Worm (Caenorhabditis elegans) whole organism, late embryonic: Measurements from ENCODE around the gene R07E5.19.
A peak's percentile ranks its signal among the peaks of the same experiment; 100 is the strongest.

Source experiments
- C08G9.2 ChIP-seq: sonication (generic microtip); optimal IDR thresholded peaks from 2 replicates; lab custom pipeline; 2016; ENCODE audit warnings: mild to moderate bottlenecking, missing genetic modification characterization, moderate library complexity, missing compliant biosample characterization
- F13H6.1 ChIP-seq: sonication (generic microtip); optimal IDR thresholded peaks from 2 replicates; lab custom pipeline; 2016; ENCODE audit warnings: missing genetic modification characterization, missing compliant biosample characterization
- K02D7.2 ChIP-seq: sonication (generic microtip); optimal IDR thresholded peaks from 2 replicates; lab custom pipeline; 2017; ENCODE audit warnings: mild to moderate bottlenecking, missing genetic modification characterization, missing compliant biosample characterization
- K09A11.1 ChIP-seq: sonication (generic microtip); optimal IDR thresholded peaks from 2 replicates; lab custom pipeline; 2017; ENCODE audit warnings: antibody characterized with exemption, mild to moderate bottlenecking, missing genetic modification characterization, missing compliant biosample characterization; ENCODE audit not compliant: insufficient read depth
- Y22D7AL.16 ChIP-seq: sonication (generic microtip); optimal IDR thresholded peaks from 2 replicates; lab custom pipeline; 2016; ENCODE audit warnings: missing genetic modification characterization, missing compliant biosample characterization
- ahr-1 ChIP-seq: sonication (generic microtip); optimal IDR thresholded peaks from 2 replicates; lab custom pipeline; 2016; ENCODE audit warnings: missing genetic modification characterization, missing compliant biosample characterization
- ama-1 ChIP-seq: fragments of 150-350 bp; optimal IDR thresholded peaks from 2 replicates; lab custom pipeline; 2014
- ceh-14 ChIP-seq: sonication (generic microtip); optimal IDR thresholded peaks from 2 replicates; lab custom pipeline; 2016; ENCODE audit warnings: missing genotype, missing genetic modification characterization, missing compliant biosample characterization
- ceh-2 ChIP-seq: sonication (generic microtip); optimal IDR thresholded peaks from 2 replicates; lab custom pipeline; 2016; ENCODE audit warnings: missing genotype, missing genetic modification characterization, missing compliant biosample characterization
- ceh-22 ChIP-seq: sonication (generic microtip); optimal IDR thresholded peaks from 2 replicates; lab custom pipeline; 2017; ENCODE audit warnings: missing biosample characterization, missing genetic modification characterization
- ceh-30 ChIP-seq: fragments of 150-350 bp; optimal IDR thresholded peaks from 2 replicates; lab custom pipeline; 2014; ENCODE audit warnings: missing biosample characterization, missing genetic modification characterization
- ceh-31 ChIP-seq: sonication (generic microtip); optimal IDR thresholded peaks from 2 replicates; lab custom pipeline; 2016; ENCODE audit warnings: missing genetic modification characterization, missing compliant biosample characterization
- ceh-34 ChIP-seq: sonication (generic microtip); optimal IDR thresholded peaks from 2 replicates; lab custom pipeline; 2016; ENCODE audit warnings: mild to moderate bottlenecking, missing genetic modification characterization, missing compliant biosample characterization
- ceh-48 ChIP-seq: sonication (generic microtip); optimal IDR thresholded peaks from 2 replicates; lab custom pipeline; 2016; ENCODE audit warnings: missing genetic modification characterization, inconsistent platforms, missing compliant biosample characterization
- ceh-6 ChIP-seq: fragments of 200-800 bp; sonication (Bioruptor generic); optimal IDR thresholded peaks from 2 replicates; lab custom pipeline; 2018; ENCODE audit warnings: mild to moderate bottlenecking, missing genetic modification characterization, missing compliant biosample characterization
- ceh-9 ChIP-seq: sonication (generic microtip); optimal IDR thresholded peaks from 2 replicates; lab custom pipeline; 2016; ENCODE audit warnings: mild to moderate bottlenecking, missing genetic modification characterization, inconsistent platforms, missing compliant biosample characterization
- dmd-4 ChIP-seq: sonication (generic microtip); optimal IDR thresholded peaks from 2 replicates; lab custom pipeline; 2016; ENCODE audit warnings: borderline replicate concordance, missing genetic modification characterization, missing compliant biosample characterization
- elt-4 ChIP-seq: sonication (generic microtip); optimal IDR thresholded peaks from 2 replicates; lab custom pipeline; 2016; ENCODE audit warnings: missing genetic modification characterization, missing compliant biosample characterization
- ets-4 ChIP-seq: sonication (generic microtip); optimal IDR thresholded peaks from 2 replicates; lab custom pipeline; 2016; ENCODE audit warnings: missing genetic modification characterization, missing compliant biosample characterization
- eyg-1 ChIP-seq: sonication (generic microtip); optimal IDR thresholded peaks from 2 replicates; lab custom pipeline; 2016; ENCODE audit warnings: missing genotype, missing genetic modification characterization, missing compliant biosample characterization
- fax-1 ChIP-seq: sonication (generic microtip); optimal IDR thresholded peaks from 2 replicates; lab custom pipeline; 2016; ENCODE audit warnings: missing genotype, missing genetic modification characterization, missing compliant biosample characterization
- fkh-10 ChIP-seq: fragments of 150-350 bp; optimal IDR thresholded peaks from 2 replicates; lab custom pipeline; 2014; ENCODE audit warnings: missing biosample characterization, missing genetic modification reagents, missing genetic modification characterization
- gmeb-2 ChIP-seq: sonication (generic microtip); optimal IDR thresholded peaks from 2 replicates; lab custom pipeline; 2016; ENCODE audit warnings: missing genetic modification characterization, inconsistent platforms, missing compliant biosample characterization
- hlh-13 ChIP-seq: fragments of 200-800 bp; sonication (Bioruptor generic); optimal IDR thresholded peaks from 2 replicates; lab custom pipeline; 2018; ENCODE audit warnings: mild to moderate bottlenecking, missing genetic modification characterization, missing compliant biosample characterization
- hlh-15 ChIP-seq: sonication (generic microtip); optimal IDR thresholded peaks from 2 replicates; lab custom pipeline; 2016; ENCODE audit warnings: missing genetic modification characterization, missing compliant biosample characterization
- hlh-6 ChIP-seq: sonication (generic microtip); optimal IDR thresholded peaks from 2 replicates; lab custom pipeline; 2016; ENCODE audit warnings: missing genotype, missing genetic modification characterization, missing compliant biosample characterization
- lin-11 ChIP-seq: fragments of 200-800 bp; sonication (Bioruptor generic); optimal IDR thresholded peaks from 2 replicates; lab custom pipeline; 2018; ENCODE audit warnings: mild to moderate bottlenecking, missing genetic modification characterization, missing compliant biosample characterization
- madf-2 ChIP-seq: sonication (generic microtip); optimal IDR thresholded peaks from 2 replicates; lab custom pipeline; 2017; ENCODE audit warnings: missing genetic modification characterization, missing compliant biosample characterization
- nfya-1 ChIP-seq: sonication (generic microtip); optimal IDR thresholded peaks from 2 replicates; lab custom pipeline; 2017; ENCODE audit warnings: missing genetic modification characterization, mild to moderate bottlenecking, missing compliant biosample characterization, antibody characterized with exemption, moderate library complexity
- nhr-232 ChIP-seq: sonication (generic microtip); optimal IDR thresholded peaks from 2 replicates; lab custom pipeline; 2016; ENCODE audit warnings: missing genetic modification characterization, missing compliant biosample characterization
- pat-9 ChIP-seq: fragments of 200-800 bp; sonication (Bioruptor generic); optimal IDR thresholded peaks from 2 replicates; lab custom pipeline; 2018; ENCODE audit warnings: mild to moderate bottlenecking, missing genetic modification characterization, moderate library complexity, missing compliant biosample characterization
- pha-2 ChIP-seq: sonication (generic microtip); optimal IDR thresholded peaks from 2 replicates; lab custom pipeline; 2017; ENCODE audit warnings: mild to moderate bottlenecking, missing genetic modification characterization, missing compliant biosample characterization
- pha-4 ChIP-seq: fragments of 150-350 bp; optimal IDR thresholded peaks from 2 replicates; lab custom pipeline; 2018; ENCODE audit warnings: missing biosample characterization, missing genetic modification reagents, missing genetic modification characterization
- pqm-1 ChIP-seq: sonication (generic microtip); optimal IDR thresholded peaks from 2 replicates; lab custom pipeline; 2016; ENCODE audit warnings: missing genetic modification characterization, missing compliant biosample characterization
- pros-1 ChIP-seq: fragments of 150-350 bp; optimal IDR thresholded peaks from 2 replicates; lab custom pipeline; 2014; ENCODE audit warnings: missing biosample characterization, missing genetic modification reagents, missing genetic modification characterization
- ref-2 ChIP-seq: sonication (generic microtip); optimal IDR thresholded peaks from 2 replicates; lab custom pipeline; 2016; ENCODE audit warnings: missing genetic modification characterization, missing compliant biosample characterization
- sdc-2 ChIP-seq: sonication (generic microtip); optimal IDR thresholded peaks from 2 replicates; lab custom pipeline; 2016; ENCODE audit warnings: missing genotype, missing genetic modification characterization, missing compliant biosample characterization
- sox-2 ChIP-seq: fragments of 200-800 bp; sonication (Bioruptor generic); IDR thresholded peaks from 2 replicates; pipeline ENCODE4 v1.3.6; 2022; ENCODE audit warnings: missing genetic modification reagents, missing genetic modification characterization, missing compliant biosample characterization
- sox-4 ChIP-seq: sonication (generic microtip); optimal IDR thresholded peaks from 2 replicates; lab custom pipeline; 2017; ENCODE audit warnings: mild to moderate bottlenecking, missing genetic modification characterization, inconsistent platforms, missing compliant biosample characterization
- syd-9 ChIP-seq: sonication (generic microtip); optimal IDR thresholded peaks from 2 replicates; lab custom pipeline; 2016; ENCODE audit warnings: mild to moderate bottlenecking, missing genetic modification characterization, moderate library complexity, missing compliant biosample characterization
- tbx-7 ChIP-seq: sonication (generic microtip); optimal IDR thresholded peaks from 2 replicates; lab custom pipeline; 2016; ENCODE audit warnings: missing genotype, missing genetic modification characterization, missing compliant biosample characterization
- unc-3 ChIP-seq, 2 experiments: fragments of 200-800 bp in 1 of 2; sonication (Bioruptor generic) in 1 of 2; sonication (generic microtip) in 1 of 2; conservative IDR thresholded peaks in 1 of 2; optimal IDR thresholded peaks in 1 of 2; 2 replicates each; pipeline versions ENCODE4 v1.3.6 to Lab custom; 2016 to 2022; ENCODE audit warnings: missing compliant biosample characterization in 2 of 2, missing genetic modification characterization in 2 of 2, missing genetic modification reagents in 1 of 2
- unc-42 ChIP-seq: sonication (generic microtip); optimal IDR thresholded peaks from 2 replicates; lab custom pipeline; 2016; ENCODE audit warnings: missing genotype, missing genetic modification characterization, missing compliant biosample characterization
- unc-55 ChIP-seq: sonication (generic microtip); optimal IDR thresholded peaks from 2 replicates; lab custom pipeline; 2017; ENCODE audit warnings: missing biosample characterization, missing genetic modification reagents, missing genetic modification characterization
- unc-86 ChIP-seq: sonication (generic microtip); optimal IDR thresholded peaks from 2 replicates; lab custom pipeline; 2016; ENCODE audit warnings: missing genetic modification characterization, missing compliant biosample characterization
- ztf-16 ChIP-seq: sonication (generic microtip); optimal IDR thresholded peaks from 2 replicates; lab custom pipeline; 2017; ENCODE audit warnings: missing genetic modification characterization, missing compliant biosample characterization

The R07E5.19 gene

DNA sequence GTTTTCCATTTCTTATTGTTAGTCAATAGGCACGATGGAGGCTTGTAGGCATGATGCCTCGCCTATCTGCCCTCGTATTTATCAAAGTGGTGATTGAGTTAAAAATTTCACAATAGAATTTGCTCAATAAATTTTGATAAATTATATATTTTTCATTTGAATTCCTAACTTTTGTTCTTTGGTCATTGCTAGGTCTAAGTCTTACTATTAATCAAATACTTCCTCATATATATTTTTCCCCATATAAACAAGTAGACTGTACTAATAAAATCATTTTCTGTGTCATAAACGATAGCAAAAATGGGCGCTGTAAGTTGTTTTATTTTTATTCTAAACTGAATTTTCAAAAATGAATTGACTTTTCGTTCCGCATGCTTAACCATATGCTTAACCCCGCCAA is 33.4 kb downstream of the R07E5.19 start, which contains the start of gene pals-28:
Gene pals-28, plus strand, starts transcription at position 301 of the 400 bp plus-strand sequence.
- TF ChIP-seq tbx-7 (tag; lab: Kevin White, UChicago): no peak
- TF ChIP-seq lin-11: no peak
- no peak for TF ChIP-seq ama-1 (lab: Kevin White, UChicago)
- TF ChIP-seq C08G9.2 (tag; lab: Kevin White, UChicago): no peak
- TF ChIP-seq ceh-34: no peak
- no peak for TF ChIP-seq pha-4
- no peak for TF ChIP-seq Y22D7AL.16 (tag; lab: Kevin White, UChicago)
- TF ChIP-seq syd-9: no peak
- TF ChIP-seq nhr-232 (tag; lab: Kevin White, UChicago): no peak
- TF ChIP-seq sox-4 (tag; lab: Kevin White, UChicago): no peak
- TF ChIP-seq fkh-10: no peak
- TF ChIP-seq ztf-16: no peak
- TF ChIP-seq elt-4 (tag; lab: Kevin White, UChicago): no peak
- no peak for TF ChIP-seq hlh-15 (tag; lab: Kevin White, UChicago)

DNA sequence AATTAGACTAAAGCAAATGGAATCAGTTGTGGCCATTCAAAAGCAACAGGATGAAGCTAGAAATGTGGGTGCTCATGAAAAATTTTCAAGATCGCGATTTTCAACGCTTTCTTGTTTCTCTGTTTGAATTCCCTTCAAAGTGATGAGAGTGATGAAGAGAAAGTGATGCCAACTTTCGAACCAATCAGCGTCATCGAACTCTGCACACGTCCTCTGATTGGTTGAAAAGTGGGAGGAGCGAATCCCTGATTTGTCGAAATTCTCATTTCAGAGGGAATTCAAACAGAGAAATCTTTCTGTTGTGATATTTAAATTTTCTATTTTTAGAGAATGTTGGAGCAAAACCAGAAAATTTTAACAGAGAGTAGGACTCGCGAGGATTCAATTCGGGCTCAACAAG is 35.7 kb downstream of the R07E5.19 start:
- TF ChIP-seq ceh-31 (tag; lab: Kevin White, UChicago): no peak
- TF ChIP-seq hlh-13 (GFP tag; lab: Kevin White, UChicago): no peak
- no peak for TF ChIP-seq ceh-9
- no peak for TF ChIP-seq pha-2 (tag; lab: Kevin White, UChicago)
- no peak for TF ChIP-seq ahr-1 (tag; lab: Kevin White, UChicago)
- TF ChIP-seq ceh-30 (tag; lab: Kevin White, UChicago): no peak
- peak; percentile 76 for TF ChIP-seq nfya-1
- no peak for TF ChIP-seq tbx-7 (tag; lab: Kevin White, UChicago)

DNA sequence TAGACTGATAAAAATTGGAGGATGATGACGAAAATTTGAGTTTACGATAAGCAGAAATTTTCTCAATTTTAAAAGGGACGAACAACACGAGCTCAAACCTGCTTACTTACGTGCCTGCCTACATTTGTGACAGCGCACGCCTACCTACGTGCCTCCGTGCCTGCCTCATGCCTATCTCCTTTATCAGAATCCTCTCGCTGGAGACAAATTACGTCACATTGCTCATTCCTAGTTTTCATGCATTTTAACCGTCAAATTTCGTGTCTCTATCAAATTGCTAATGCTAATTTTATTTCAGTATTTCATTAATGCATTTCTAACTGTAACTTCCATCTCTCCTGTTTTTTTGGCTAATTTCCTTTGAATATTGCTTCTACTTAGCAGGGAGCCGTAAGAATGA is 36.5 kb downstream of the R07E5.19 start, which contains the start of gene pals-27:
Gene pals-27, plus strand, starts transcription at position 301 of the 400 bp plus-strand sequence.
- TF ChIP-seq sdc-2 (tag; lab: Kevin White, UChicago): no peak
- no peak for TF ChIP-seq ceh-6 (GFP tag; lab: Kevin White, UChicago)
- no peak for TF ChIP-seq Y22D7AL.16 (tag; lab: Kevin White, UChicago)
- no peak for TF ChIP-seq dmd-4 (tag; lab: Kevin White, UChicago)
- TF ChIP-seq pros-1 (tag; lab: Kevin White, UChicago): no peak

DNA sequence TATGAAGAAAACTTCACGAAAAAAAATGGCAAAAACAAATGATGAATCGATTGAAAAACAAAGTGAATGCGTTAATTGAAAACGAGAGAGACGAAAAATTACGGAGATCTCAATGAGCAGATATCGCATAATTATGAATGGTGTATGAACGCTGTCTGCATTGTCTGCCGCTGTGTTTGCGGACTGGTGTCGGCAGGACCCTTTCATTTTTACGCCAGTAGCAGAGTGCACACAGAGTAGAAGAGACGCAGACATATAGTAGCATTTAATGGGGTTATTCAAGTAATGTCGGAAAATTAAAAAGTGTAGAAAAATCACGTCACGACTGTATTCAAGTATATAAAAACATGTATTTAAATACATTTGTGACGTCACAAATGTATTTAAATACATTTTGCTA is 37.0 kb downstream of the R07E5.19 start:
- TF ChIP-seq C08G9.2 (tag; lab: Kevin White, UChicago) (no peak), K09A11.1 (tag; lab: Kevin White, UChicago) (no peak), pat-9 (tag; lab: Kevin White, UChicago) (no peak), ceh-22 (tag; lab: Kevin White, UChicago) (no peak), nfya-1 (peak; percentile 31), K02D7.2 (tag; lab: Kevin White, UChicago) (no peak), ets-4 (tag; lab: Kevin White, UChicago) (no peak), lin-11 (no peak), F13H6.1 (no peak), ceh-31 (tag; lab: Kevin White, UChicago) (peak; percentile 60), hlh-13 (GFP tag; lab: Kevin White, UChicago) (no peak), madf-2 (tag; lab: Kevin White, UChicago) (no peak), unc-55 (no peak), hlh-6 (no peak), fax-1 (tag; lab: Kevin White, UChicago) (no peak), gmeb-2 (tag; lab: Kevin White, UChicago) (no peak), unc-42 (tag; lab: Kevin White, UChicago) (peak; percentile 60), eyg-1 (no peak), ama-1 (lab: Kevin White, UChicago) (no peak), pqm-1 (tag; lab: Kevin White, UChicago) (no peak), syd-9 (no peak), ceh-2 (tag; lab: Kevin White, UChicago) (no peak), ref-2 (tag; lab: Kevin White, UChicago) (no peak), ceh-34 (no peak), unc-3 (GFP tag; conservative IDR thresholded peaks at IDR 0.05; lab: Robert Waterston, UW) (no peak), unc-3 (tag; optimal IDR thresholded peaks at IDR 0.05; lab: Kevin White, UChicago) (no peak), ceh-14 (tag; lab: Kevin White, UChicago) (no peak), unc-86 (tag; lab: Kevin White, UChicago) (no peak), ceh-48 (tag; lab: Kevin White, UChicago) (no peak), pha-4 (no peak), sox-4 (tag; lab: Kevin White, UChicago) (no peak), sox-2 (GFP tag; lab: Robert Waterston, UW) (peak; percentile 24), dmd-4 (tag; lab: Kevin White, UChicago) (no peak)
